Worm (Caenorhabditis elegans) whole organism, mixed stage, embryonic: ENCODE data around the gene irld-67.

ENCODE experiments used
- lin-13 ChIP-seq: fragments of 150-350 bp; optimal IDR thresholded peaks from 2 replicates; lab custom pipeline; 2014; ENCODE audit warnings: missing biosample characterization, missing genetic modification characterization
- lsy-2 ChIP-seq: fragments of 150-350 bp; optimal IDR thresholded peaks from 2 replicates; lab custom pipeline; 2014; ENCODE audit warnings: missing biosample characterization, missing genetic modification characterization
- nhr-12 ChIP-seq: fragments of 150-350 bp; optimal IDR thresholded peaks from 2 replicates; lab custom pipeline; 2014; ENCODE audit warnings: missing biosample characterization, missing genetic modification characterization
- unc-39 ChIP-seq: fragments of 150-350 bp; optimal IDR thresholded peaks from 2 replicates; lab custom pipeline; 2014; ENCODE audit warnings: missing biosample characterization, missing genetic modification characterization

DNA sequence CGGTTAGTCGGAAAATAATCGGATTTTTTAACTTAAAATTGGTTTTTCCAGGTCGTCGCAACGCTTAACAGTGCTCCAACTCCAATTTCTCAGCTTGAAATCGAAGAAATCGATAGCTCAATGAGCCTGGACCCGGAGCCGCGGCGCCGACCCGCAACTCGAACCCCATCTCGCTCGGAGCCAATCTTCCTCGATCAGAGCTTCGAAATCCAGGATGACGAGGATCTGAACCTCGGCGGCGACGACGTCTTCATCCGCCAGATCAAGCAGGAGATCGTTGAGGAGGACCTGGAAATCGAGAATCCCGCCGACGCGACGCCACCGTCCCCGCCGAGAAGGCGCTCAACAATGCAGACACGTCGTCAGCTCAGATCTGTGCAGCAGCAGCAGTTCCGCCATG, 14.0 kb downstream of the irld-67 start:
- TF ChIP-seq lsy-2 (no peak), nhr-12 (tag; lab: Kevin White, UChicago) (no peak), unc-39 (no peak), lin-13 (no peak)
